Worm (Caenorhabditis elegans): ENCODE data around the gene EEED8.2.

DNA sequence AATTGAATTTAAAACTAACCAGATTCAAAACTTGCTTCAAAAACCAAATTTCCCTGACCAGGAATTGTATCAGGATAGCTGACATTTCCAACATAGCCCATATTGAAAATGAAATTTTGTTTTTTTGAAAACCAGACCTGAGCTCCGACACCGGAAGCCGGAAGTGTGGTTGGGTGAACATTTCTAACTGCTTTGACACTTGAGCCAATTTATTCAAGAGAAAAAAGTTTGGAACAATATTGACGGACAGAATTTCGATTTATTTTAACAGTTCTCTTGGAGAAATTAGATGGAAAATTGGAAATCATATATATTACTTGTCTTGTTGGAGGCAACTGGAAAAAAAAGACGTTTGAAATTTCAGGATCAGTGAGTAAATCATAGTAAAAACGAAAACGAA is 29.3 kb upstream of the EEED8.2 start, which contains the start of gene ccpp-6:
- TF ChIP-seq dmd-4 (tag; optimal IDR thresholded peaks at IDR 0.05) (no peak), skn-1 (tag; optimal IDR thresholded peaks at IDR 0.05) (no peak), nhr-77 (tag; optimal IDR thresholded peaks at IDR 0.05) (no peak)

Data from whole organism, L2 larva.